Fruit fly (Drosophila melanogaster) whole organism, embryonic: ENCODE data around the gene CG14803.

Experiments
- BEAF-32 ChIP-seq: fragments of 200-800 bp; sonication (Bioruptor generic); optimal IDR thresholded peaks from 3 replicates; lab custom pipeline; 2017; ENCODE audit warnings: missing biosample characterization, missing genetic modification characterization, mild to moderate bottlenecking, moderate library complexity, missing genetic modification reagents
- C15 ChIP-seq: fragments of 200-800 bp; sonication (Bioruptor generic); IDR thresholded peaks from 3 replicates; pipeline ENCODE4 v1.3.6; 2022; ENCODE audit warnings: missing biosample characterization, missing genetic modification characterization
- CG10462 ChIP-seq: fragments of 200-800 bp; sonication (Bioruptor generic); optimal IDR thresholded peaks from 2 replicates; lab custom pipeline; 2016; ENCODE audit warnings: missing biosample characterization, missing genetic modification characterization
- CG11093 ChIP-seq: fragments of 200-800 bp; sonication (Bioruptor generic); IDR thresholded peaks from 3 replicates; pipeline ENCODE4 v1.3.6; 2022; ENCODE audit warnings: missing biosample characterization, missing genetic modification characterization
- CG11504 ChIP-seq: fragments of 200-800 bp; sonication (Bioruptor generic); optimal IDR thresholded peaks from 3 replicates; lab custom pipeline; 2019; ENCODE audit warnings: missing biosample characterization, mild to moderate bottlenecking, missing genetic modification characterization, moderate library complexity
- CG12236 ChIP-seq: fragments of 200-800 bp; sonication (Bioruptor generic); optimal IDR thresholded peaks from 2 replicates; lab custom pipeline; 2016; ENCODE audit warnings: missing biosample characterization, missing genetic modification characterization
- CG14710 ChIP-seq: fragments of 200-800 bp; sonication (Bioruptor generic); optimal IDR thresholded peaks from 3 replicates; lab custom pipeline; 2019; ENCODE audit warnings: missing biosample characterization, mild to moderate bottlenecking, missing genetic modification characterization, moderate library complexity
- CG16815 ChIP-seq: fragments of 200-800 bp; sonication (Bioruptor generic); optimal IDR thresholded peaks from 3 replicates; lab custom pipeline; 2017; ENCODE audit warnings: missing biosample characterization, mild to moderate bottlenecking, missing genetic modification characterization
- CG17328 ChIP-seq: fragments of 200-800 bp; sonication (Bioruptor generic); IDR thresholded peaks from 2 replicates; pipeline ENCODE4 v1.3.6; 2022; ENCODE audit warnings: missing biosample characterization, missing genetic modification characterization
- CG17385 ChIP-seq: fragments of 200-800 bp; sonication (Bioruptor generic); optimal IDR thresholded peaks from 3 replicates; lab custom pipeline; 2018; ENCODE audit warnings: missing biosample characterization, mild to moderate bottlenecking, missing genetic modification characterization
- CG17802 ChIP-seq: fragments of 200-800 bp; sonication (Bioruptor generic); optimal IDR thresholded peaks from 2 replicates; lab custom pipeline; 2018; ENCODE audit warnings: missing biosample characterization, mild to moderate bottlenecking, missing genetic modification characterization, moderate library complexity
- CG18599 ChIP-seq: fragments of 200-800 bp; sonication (Bioruptor generic); optimal IDR thresholded peaks from 3 replicates; lab custom pipeline; 2017; ENCODE audit warnings: missing biosample characterization, missing genetic modification characterization, mild to moderate bottlenecking, moderate library complexity, missing genetic modification reagents
- CG2202 ChIP-seq: fragments of 200-800 bp; sonication (Bioruptor generic); optimal IDR thresholded peaks from 2 replicates; lab custom pipeline; 2018; ENCODE audit warnings: missing biosample characterization, mild to moderate bottlenecking, missing genetic modification characterization
- CG2875 ChIP-seq: fragments of 200-800 bp; sonication (Bioruptor generic); optimal IDR thresholded peaks from 2 replicates; lab custom pipeline; 2017; ENCODE audit warnings: missing biosample characterization, mild to moderate bottlenecking, missing genetic modification characterization, missing genetic modification reagents
- CG30403 ChIP-seq: fragments of 200-800 bp; sonication (Bioruptor generic); optimal IDR thresholded peaks from 3 replicates; lab custom pipeline; 2016; ENCODE audit warnings: missing biosample characterization, missing genetic modification characterization
- CG31365 ChIP-seq: fragments of 200-800 bp; sonication (Bioruptor generic); optimal IDR thresholded peaks from 2 replicates; lab custom pipeline; 2018; ENCODE audit warnings: missing biosample characterization, mild to moderate bottlenecking, missing genetic modification characterization
- CG32532 ChIP-seq: fragments of 200-800 bp; sonication (Bioruptor generic); IDR thresholded peaks from 2 replicates; pipeline ENCODE4 v1.3.6; 2022; ENCODE audit warnings: missing biosample characterization, missing genetic modification characterization
- CG34376 ChIP-seq: fragments of 200-800 bp; sonication (Bioruptor generic); optimal IDR thresholded peaks from 2 replicates; lab custom pipeline; 2018; ENCODE audit warnings: missing biosample characterization, mild to moderate bottlenecking, missing genetic modification characterization
- CG3726 ChIP-seq: fragments of 200-800 bp; sonication (Bioruptor generic); IDR thresholded peaks from 3 replicates; pipeline ENCODE4, ENCODE4 v1.3.6; 2022; ENCODE audit warnings: missing biosample characterization, missing genetic modification characterization
- CG3847 ChIP-seq: fragments of 200-800 bp; sonication (Bioruptor generic); IDR thresholded peaks from 2 replicates; pipeline ENCODE4 v1.3.6; 2022; ENCODE audit warnings: missing biosample characterization, missing genetic modification characterization
- CG4617 ChIP-seq: fragments of 200-800 bp; sonication (Bioruptor generic); optimal IDR thresholded peaks from 3 replicates; lab custom pipeline; 2016; ENCODE audit warnings: missing biosample characterization, missing genetic modification characterization, borderline replicate concordance
- CG4820 ChIP-seq: fragments of 200-800 bp; sonication (Bioruptor generic); optimal IDR thresholded peaks from 3 replicates; lab custom pipeline; 2016; ENCODE audit warnings: missing biosample characterization, missing genetic modification characterization
- CG9609 ChIP-seq: fragments of 200-800 bp; sonication (Bioruptor generic); optimal IDR thresholded peaks from 3 replicates; lab custom pipeline; 2016; ENCODE audit warnings: missing biosample characterization, missing genetic modification characterization
- CTCF ChIP-seq: fragments of 200-800 bp; sonication (Bioruptor generic); optimal IDR thresholded peaks from 2 replicates; lab custom pipeline; 2017; ENCODE audit warnings: missing biosample characterization, mild to moderate bottlenecking, missing genetic modification characterization, moderate library complexity
- CkIIα-i1 ChIP-seq: fragments of 200-800 bp; sonication (Bioruptor generic); IDR thresholded peaks from 2 replicates; pipeline ENCODE4 v1.3.6; 2022; ENCODE audit warnings: missing biosample characterization, missing genetic modification characterization
- Dek ChIP-seq: fragments of 200-800 bp; sonication (Bioruptor generic); optimal IDR thresholded peaks from 3 replicates; lab custom pipeline; 2019; ENCODE audit warnings: missing biosample characterization, mild to moderate bottlenecking, missing genetic modification characterization, moderate library complexity
- Drgx ChIP-seq: fragments of 200-800 bp; sonication (Bioruptor generic); IDR thresholded peaks from 2 replicates; pipeline ENCODE4 v1.3.6; 2022; ENCODE audit warnings: missing biosample characterization, missing genetic modification characterization
- Ets65A ChIP-seq: fragments of 200-800 bp; sonication (Bioruptor generic); peaks from one replicate; lab custom pipeline; 2016; ENCODE audit warnings: missing biosample characterization, missing genetic modification characterization
- HLH54F ChIP-seq: fragments of 200-800 bp; sonication (Bioruptor generic); optimal IDR thresholded peaks from 3 replicates; lab custom pipeline; 2016; ENCODE audit warnings: missing biosample characterization, missing genetic modification characterization
- HmgD ChIP-seq: fragments of 200-800 bp; sonication (Bioruptor generic); optimal IDR thresholded peaks from 3 replicates; lab custom pipeline; 2016; ENCODE audit warnings: missing biosample characterization, missing genetic modification characterization
- Hr51 ChIP-seq, 2 experiments: fragments of 200-800 bp; sonication (Bioruptor generic); optimal IDR thresholded peaks; 2 replicates in 1 of 2; 3 replicates in 1 of 2; lab custom pipeline; 2016 to 2018; ENCODE audit warnings: missing biosample characterization in 2 of 2, missing genetic modification characterization in 2 of 2, mild to moderate bottlenecking in 1 of 2, moderate library complexity in 1 of 2
- Oaz ChIP-seq: fragments of 200-800 bp; sonication (Bioruptor generic); IDR thresholded peaks from 2 replicates; pipeline ENCODE4 v1.3.6; 2022; ENCODE audit warnings: missing biosample characterization, missing genetic modification characterization
- Pdp1 ChIP-seq, 2 experiments: fragments of 200-800 bp; sonication (Bioruptor generic); optimal IDR thresholded peaks; 3 replicates each; lab custom pipeline; 2016; ENCODE audit warnings: missing biosample characterization in 2 of 2, missing genetic modification characterization in 2 of 2, mild to moderate bottlenecking in 1 of 2, moderate library complexity in 1 of 2
- YL-1 ChIP-seq: fragments of 200-800 bp; sonication (Bioruptor generic); optimal IDR thresholded peaks from 3 replicates; lab custom pipeline; 2017; ENCODE audit warnings: missing biosample characterization, mild to moderate bottlenecking, missing genetic modification characterization
- amos ChIP-seq: fragments of 200-800 bp; sonication (Bioruptor generic); IDR thresholded peaks from 2 replicates; pipeline ENCODE4 v1.3.6; 2022; ENCODE audit warnings: missing biosample characterization, missing genetic modification characterization; ENCODE audit not compliant: partially characterized antibody
- ase ChIP-seq: fragments of 200-800 bp; sonication (Bioruptor generic); IDR thresholded peaks from 3 replicates; pipeline ENCODE4 v1.3.6; 2022; ENCODE audit warnings: missing biosample characterization, missing genetic modification characterization
- cwo ChIP-seq: fragments of 200-800 bp; sonication (Bioruptor generic); optimal IDR thresholded peaks from 3 replicates; lab custom pipeline; 2017; ENCODE audit warnings: missing biosample characterization, missing genetic modification characterization, mild to moderate bottlenecking, moderate library complexity, missing genetic modification reagents
- danr ChIP-seq: fragments of 200-800 bp; sonication (Bioruptor generic); IDR thresholded peaks from 2 replicates; pipeline ENCODE4 v1.3.6; 2022; ENCODE audit warnings: missing biosample characterization, missing genetic modification characterization
- gcm2 ChIP-seq: fragments of 200-800 bp; sonication (Bioruptor generic); optimal IDR thresholded peaks from 2 replicates; lab custom pipeline; 2016; ENCODE audit warnings: missing biosample characterization, missing genetic modification characterization
- grn ChIP-seq: fragments of 200-800 bp; sonication (Bioruptor generic); optimal IDR thresholded peaks from 3 replicates; lab custom pipeline; 2017; ENCODE audit warnings: missing biosample characterization, missing genetic modification characterization
- ind ChIP-seq: fragments of 200-800 bp; sonication (Bioruptor generic); optimal IDR thresholded peaks from 3 replicates; lab custom pipeline; 2016; ENCODE audit warnings: missing biosample characterization, missing genetic modification characterization
- jumu ChIP-seq: fragments of 200-800 bp; sonication (Bioruptor generic); optimal IDR thresholded peaks from 3 replicates; lab custom pipeline; 2016; ENCODE audit warnings: missing biosample characterization, missing genetic modification characterization
- ken ChIP-seq: fragments of 200-800 bp; sonication (Bioruptor generic); IDR thresholded peaks from 3 replicates; pipeline ENCODE4 v1.3.6; 2022; ENCODE audit warnings: missing biosample characterization, missing genetic modification characterization
- mld ChIP-seq: fragments of 200-800 bp; sonication (Bioruptor generic); IDR thresholded peaks from 3 replicates; pipeline ENCODE4 v1.3.6; 2022; ENCODE audit warnings: missing biosample characterization, missing genetic modification characterization; ENCODE audit not compliant: partially characterized antibody
- nau ChIP-seq: fragments of 200-800 bp; sonication (Bioruptor generic); optimal IDR thresholded peaks from 3 replicates; lab custom pipeline; 2017; ENCODE audit warnings: missing biosample characterization, mild to moderate bottlenecking, missing genetic modification characterization, missing genetic modification reagents
- run ChIP-seq: fragments of 200-800 bp; sonication (Bioruptor generic); optimal IDR thresholded peaks from 3 replicates; lab custom pipeline; 2018; ENCODE audit warnings: missing biosample characterization, mild to moderate bottlenecking, missing genetic modification characterization
- scrt ChIP-seq: fragments of 200-800 bp; sonication (Bioruptor generic); optimal IDR thresholded peaks from 2 replicates; lab custom pipeline; 2018; ENCODE audit warnings: missing biosample characterization, mild to moderate bottlenecking, missing genetic modification characterization, moderate library complexity
- shn ChIP-seq: fragments of 200-800 bp; sonication (Bioruptor generic); optimal IDR thresholded peaks from 3 replicates; lab custom pipeline; 2016; ENCODE audit warnings: missing biosample characterization, missing genetic modification characterization
- tio ChIP-seq: fragments of 200-800 bp; sonication (Bioruptor generic); optimal IDR thresholded peaks from 2 replicates; lab custom pipeline; 2017; ENCODE audit warnings: missing biosample characterization, missing genetic modification characterization, inconsistent platforms
- zfh2 ChIP-seq: fragments of 200-800 bp; sonication (Bioruptor generic); optimal IDR thresholded peaks from 2 replicates; lab custom pipeline; 2016; ENCODE audit warnings: missing biosample characterization, missing genetic modification characterization

CG14803 gene

DNA sequence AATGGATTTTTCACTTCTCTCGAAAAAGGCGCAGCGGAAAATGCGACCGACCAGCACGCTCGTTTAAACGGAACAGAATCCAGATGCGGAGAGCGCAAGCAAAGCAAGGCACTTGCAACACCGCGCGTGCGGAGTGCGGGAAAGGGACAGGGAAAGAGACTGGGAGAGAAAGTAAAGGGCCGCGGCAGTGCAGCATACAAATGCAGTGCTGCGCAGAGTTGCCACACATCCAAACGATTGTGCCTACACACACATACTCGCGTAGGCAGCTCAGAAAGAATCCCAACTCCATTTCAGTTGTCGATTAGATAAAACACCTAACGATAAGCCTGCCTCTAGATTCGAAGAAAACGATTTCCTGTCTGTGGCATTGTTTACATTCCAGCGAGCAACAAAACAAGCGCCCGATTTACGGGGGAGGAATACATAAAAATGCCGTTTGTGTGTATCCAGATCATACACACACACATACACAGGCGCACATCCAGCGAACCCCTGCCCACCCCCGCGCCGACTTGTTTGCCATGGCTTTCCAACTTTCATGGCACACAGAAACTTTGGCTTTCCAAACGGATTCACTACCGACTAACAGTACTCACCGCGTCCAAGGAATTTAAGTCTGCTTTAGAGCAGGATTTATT is 30.9 kb downstream of the CG14803 start (continued):
- peak; percentile 32 for TF ChIP-seq scrt (GFP tag; lab: Kevin White, UChicago)
- TF ChIP-seq run = no peak
- TF ChIP-seq Drgx (GFP tag; lab: Robert Waterston, UW) = no peak
- TF ChIP-seq Pdp1 (GFP tag; optimal IDR thresholded peaks at IDR 0.05; lab: Kevin White, UChicago) = no peak
- no peak for TF ChIP-seq CG31365
- no peak for TF ChIP-seq ind (GFP tag; lab: Kevin White, UChicago)
- no peak for TF ChIP-seq Oaz (GFP tag; lab: Robert Waterston, UW)
- TF ChIP-seq CkIIα-i1 (GFP tag; lab: Robert Waterston, UW) = no peak
- no peak for TF ChIP-seq CG17385 (GFP tag; lab: Kevin White, UChicago)
- TF ChIP-seq HLH54F (GFP tag; lab: Kevin White, UChicago) = no peak
- TF ChIP-seq Dek (tag; lab: Kevin White, UChicago) = no peak
- TF ChIP-seq CG3726 (GFP tag; lab: Robert Waterston, UW) = no peak
- no peak for TF ChIP-seq CG14710 (tag; lab: Kevin White, UChicago)
- TF ChIP-seq CG2202 (tag; lab: Kevin White, UChicago) = no peak
- no peak for TF ChIP-seq CG16815 (GFP tag; lab: Kevin White, UChicago)
- peak; percentile 43 for TF ChIP-seq YL-1
- TF ChIP-seq CG32532 (GFP tag; lab: Robert Waterston, UW) = no peak
- no peak for TF ChIP-seq ase (GFP tag; lab: Robert Waterston, UW)
- TF ChIP-seq shn (GFP tag; lab: Kevin White, UChicago) = no peak
- TF ChIP-seq grn (GFP tag; lab: Kevin White, UChicago) = peak; percentile 86
- TF ChIP-seq CG9609 (GFP tag; lab: Kevin White, UChicago) = no peak
- TF ChIP-seq danr (GFP tag; lab: Robert Waterston, UW) = no peak
- no peak for TF ChIP-seq cwo (GFP tag; lab: Kevin White, UChicago)
- TF ChIP-seq HmgD (GFP tag; lab: Kevin White, UChicago) = peak; percentile 1
- TF ChIP-seq CG18599 (GFP tag; lab: Kevin White, UChicago) = peak; percentile 2
- TF ChIP-seq C15 (GFP tag; lab: Robert Waterston, UW) = no peak
- TF ChIP-seq Hr51 (GFP tag; optimal IDR thresholded peaks at IDR 0.05; lab: Kevin White, UChicago) = no peak
- TF ChIP-seq CG10462 = no peak
- no peak for TF ChIP-seq CG11093 (GFP tag; lab: Robert Waterston, UW)
- TF ChIP-seq nau (GFP tag; lab: Kevin White, UChicago) = no peak
- TF ChIP-seq CG34376 = peak; percentile 16
- TF ChIP-seq gcm2 = no peak
- no peak for TF ChIP-seq CG17328 (GFP tag; lab: Robert Waterston, UW)
- no peak for TF ChIP-seq tio (GFP tag; lab: Kevin White, UChicago)
- TF ChIP-seq CTCF (GFP tag; lab: Kevin White, UChicago) = no peak

DNA sequence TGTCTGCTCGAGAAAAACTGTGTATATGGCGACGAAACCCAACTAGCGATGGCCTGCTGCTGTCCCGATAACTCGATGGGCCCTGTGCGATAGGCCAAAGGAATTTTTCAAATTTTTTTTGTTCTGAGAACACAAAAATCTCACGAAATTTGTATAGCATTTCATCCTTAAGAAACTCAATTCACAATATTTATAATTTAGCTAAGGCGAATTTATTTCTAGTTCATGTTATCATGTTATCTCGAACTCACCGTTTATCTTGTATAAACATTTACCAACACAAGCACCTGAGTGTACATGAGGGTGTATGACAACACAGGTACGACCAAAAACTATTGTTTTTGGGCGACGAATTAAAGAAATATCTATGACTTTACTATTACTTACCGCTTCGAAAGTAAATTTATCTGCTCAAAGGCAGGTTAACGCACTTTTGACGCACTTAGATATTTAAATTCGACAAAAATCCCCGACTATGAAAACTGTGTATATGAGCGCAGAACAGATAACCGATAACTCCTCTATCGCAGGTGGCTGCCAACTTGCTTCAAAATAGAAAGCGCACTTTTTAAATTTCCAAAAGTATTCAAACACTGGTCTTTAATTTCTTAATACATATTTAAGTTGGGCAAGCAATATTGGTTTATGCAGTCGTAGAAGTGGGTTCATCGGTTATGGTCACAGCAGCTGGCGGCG is 31.6 kb downstream of the CG14803 start, which contains the start of gene arm:
arm (minus strand) TSS at position 524 of the 696 bp plus-strand sequence.
- TF ChIP-seq CG11504 (tag; lab: Kevin White, UChicago) (no peak), CG2875 (GFP tag; lab: Kevin White, UChicago) (no peak), CG4617 (peak; percentile 19), amos (GFP tag; lab: Robert Waterston, UW) (peak; percentile 26; the same call in 1 of the 2 replicates), CG17802 (peak; percentile 24), Ets65A (peak; percentile 53), CG12236 (no peak), CG4820 (peak; percentile 26), ken (no peak), BEAF-32 (GFP tag; lab: Kevin White, UChicago) (peak; percentile 56), mld (GFP tag; lab: Robert Waterston, UW) (no peak), CG3847 (0 out of 2 replicates have a peak, but pooled peaks have one; percentile 10), CkIIα-i1 (GFP tag; lab: Robert Waterston, UW) (no peak), zfh2 (GFP tag; lab: Kevin White, UChicago) (peak; percentile 2), jumu (peak; percentile 10), CG17385 (GFP tag; lab: Kevin White, UChicago) (no peak), CG30403 (GFP tag; lab: Kevin White, UChicago) (peak; percentile 21)
